Fruit fly (Drosophila melanogaster) whole organism, embryonic: ENCODE data around the gene smg.

Experiments used
- Atf3 ChIP-seq: fragments of 200-800 bp; sonication (Bioruptor generic); optimal IDR thresholded peaks from 3 replicates; lab custom pipeline; 2016; ENCODE audit warnings: missing biosample characterization, missing genetic modification characterization
- C15 ChIP-seq: fragments of 200-800 bp; sonication (Bioruptor generic); IDR thresholded peaks from 3 replicates; pipeline ENCODE4 v1.3.6; 2022; ENCODE audit warnings: missing biosample characterization, missing genetic modification characterization
- CG10267 ChIP-seq: fragments of 200-800 bp; sonication (Bioruptor generic); optimal IDR thresholded peaks from 2 replicates; lab custom pipeline; 2018; ENCODE audit warnings: missing biosample characterization, mild to moderate bottlenecking, missing genetic modification characterization, moderate library complexity
- CG10462 ChIP-seq: fragments of 200-800 bp; sonication (Bioruptor generic); optimal IDR thresholded peaks from 2 replicates; lab custom pipeline; 2016; ENCODE audit warnings: missing biosample characterization, missing genetic modification characterization
- CG11456 ChIP-seq: fragments of 200-800 bp; sonication (Bioruptor generic); IDR thresholded peaks from 3 replicates; pipeline ENCODE4 v1.3.6; 2022; ENCODE audit warnings: missing biosample characterization, missing genetic modification characterization
- CG11723 ChIP-seq: fragments of 200-800 bp; sonication (Bioruptor generic); optimal IDR thresholded peaks from 2 replicates; lab custom pipeline; 2017; ENCODE audit warnings: missing biosample characterization, mild to moderate bottlenecking, missing genetic modification characterization
- CG1233 ChIP-seq: fragments of 200-800 bp; sonication (Bioruptor generic); optimal IDR thresholded peaks from 4 replicates; lab custom pipeline; 2018; ENCODE audit warnings: missing biosample characterization, mild to moderate bottlenecking, missing genetic modification characterization
- CG12942 ChIP-seq: fragments of 200-800 bp; sonication (Bioruptor generic); optimal IDR thresholded peaks from 3 replicates; lab custom pipeline; 2016; ENCODE audit warnings: missing biosample characterization, missing genetic modification characterization
- CG14014 ChIP-seq: fragments of 200-800 bp; sonication (Bioruptor generic); IDR thresholded peaks from 2 replicates; pipeline ENCODE4 v1.3.6; 2022; ENCODE audit warnings: missing biosample characterization, missing genetic modification characterization
- CG16779 ChIP-seq: fragments of 200-800 bp; sonication (Bioruptor generic); IDR thresholded peaks from 2 replicates; pipeline ENCODE4 v1.3.6; 2022; ENCODE audit warnings: missing biosample characterization, missing genetic modification characterization
- CG17385 ChIP-seq: fragments of 200-800 bp; sonication (Bioruptor generic); optimal IDR thresholded peaks from 3 replicates; lab custom pipeline; 2018; ENCODE audit warnings: missing biosample characterization, mild to moderate bottlenecking, missing genetic modification characterization
- CG2120 ChIP-seq: fragments of 200-800 bp; sonication (Bioruptor generic); optimal IDR thresholded peaks from 3 replicates; lab custom pipeline; 2016; ENCODE audit warnings: missing biosample characterization, missing genetic modification characterization
- CG2202 ChIP-seq: fragments of 200-800 bp; sonication (Bioruptor generic); optimal IDR thresholded peaks from 2 replicates; lab custom pipeline; 2018; ENCODE audit warnings: missing biosample characterization, mild to moderate bottlenecking, missing genetic modification characterization
- CG2875 ChIP-seq: fragments of 200-800 bp; sonication (Bioruptor generic); optimal IDR thresholded peaks from 2 replicates; lab custom pipeline; 2017; ENCODE audit warnings: missing biosample characterization, mild to moderate bottlenecking, missing genetic modification characterization, missing genetic modification reagents
- CG3407 ChIP-seq: fragments of 200-800 bp; sonication (Bioruptor generic); optimal IDR thresholded peaks from 2 replicates; lab custom pipeline; 2018; ENCODE audit warnings: missing biosample characterization, mild to moderate bottlenecking, missing genetic modification characterization
- CG3847 ChIP-seq: fragments of 200-800 bp; sonication (Bioruptor generic); IDR thresholded peaks from 2 replicates; pipeline ENCODE4 v1.3.6; 2022; ENCODE audit warnings: missing biosample characterization, missing genetic modification characterization
- CG6272 ChIP-seq: fragments of 200-800 bp; sonication (Bioruptor generic); IDR thresholded peaks from 2 replicates; pipeline ENCODE4 v1.3.6; 2022; ENCODE audit warnings: missing biosample characterization, missing genetic modification characterization
- CG8281 ChIP-seq: fragments of 200-800 bp; sonication (Bioruptor generic); optimal IDR thresholded peaks from 2 replicates; lab custom pipeline; 2018; ENCODE audit warnings: missing biosample characterization, mild to moderate bottlenecking, missing genetic modification characterization, moderate library complexity
- CG8290 ChIP-seq, 3 experiments: fragments of 200-800 bp; sonication (Bioruptor generic); optimal IDR thresholded peaks; 2 replicates each; lab custom pipeline; 2016 to 2019; ENCODE audit warnings: missing biosample characterization in 3 of 3, missing genetic modification characterization in 3 of 3, mild to moderate bottlenecking in 2 of 3, moderate library complexity in 1 of 3
- CG8359 ChIP-seq: fragments of 200-800 bp; sonication (Bioruptor generic); optimal IDR thresholded peaks from 2 replicates; lab custom pipeline; 2017; ENCODE audit warnings: missing biosample characterization, mild to moderate bottlenecking, missing genetic modification characterization, borderline replicate concordance
- CG8765 ChIP-seq: fragments of 200-800 bp; sonication (Bioruptor generic); IDR thresholded peaks from 2 replicates; pipeline ENCODE4 v1.3.6; 2022; ENCODE audit warnings: missing biosample characterization, missing genetic modification characterization
- CG8944 ChIP-seq: fragments of 200-800 bp; sonication (Bioruptor generic); optimal IDR thresholded peaks from 3 replicates; lab custom pipeline; 2016; ENCODE audit warnings: missing biosample characterization, missing genetic modification characterization
- CG9727 ChIP-seq: fragments of 200-800 bp; sonication (Bioruptor generic); optimal IDR thresholded peaks from 3 replicates; lab custom pipeline; 2017; ENCODE audit warnings: missing biosample characterization, mild to moderate bottlenecking, missing genetic modification characterization
- CG9797 ChIP-seq: fragments of 200-800 bp; sonication (Bioruptor generic); optimal IDR thresholded peaks from 3 replicates; lab custom pipeline; 2018; ENCODE audit warnings: missing biosample characterization, mild to moderate bottlenecking, missing genetic modification characterization
- Dad ChIP-seq: fragments of 200-800 bp; sonication (Bioruptor generic); optimal IDR thresholded peaks from 3 replicates; lab custom pipeline; 2016; ENCODE audit warnings: missing biosample characterization, missing genetic modification characterization
- Dbx ChIP-seq: fragments of 200-800 bp; sonication (Bioruptor generic); IDR thresholded peaks from 3 replicates; pipeline ENCODE4 v1.3.6; 2022; ENCODE audit warnings: missing biosample characterization, missing genetic modification characterization
- Doc3 ChIP-seq: fragments of 200-800 bp; sonication (Bioruptor generic); IDR thresholded peaks from 3 replicates; pipeline ENCODE4 v1.3.6; 2022; ENCODE audit warnings: missing biosample characterization, missing genetic modification characterization; ENCODE audit not compliant: partially characterized antibody
- GATAe ChIP-seq: fragments of 200-800 bp; sonication (Bioruptor generic); conservative IDR thresholded peaks from 2 replicates; pipeline ENCODE4 v1.3.6; 2022; ENCODE audit warnings: missing biosample characterization, missing genetic modification characterization
- Gug ChIP-seq: fragments of 200-800 bp; sonication (Bioruptor generic); IDR thresholded peaks from 4 replicates; pipeline ENCODE4 v1.3.6; 2022; ENCODE audit warnings: missing biosample characterization, missing genetic modification characterization
- HmgD ChIP-seq: fragments of 200-800 bp; sonication (Bioruptor generic); optimal IDR thresholded peaks from 3 replicates; lab custom pipeline; 2016; ENCODE audit warnings: missing biosample characterization, missing genetic modification characterization
- NfI ChIP-seq: fragments of 200-800 bp; sonication (Bioruptor generic); optimal IDR thresholded peaks from 3 replicates; lab custom pipeline; 2018; ENCODE audit warnings: missing biosample characterization, mild to moderate bottlenecking, missing genetic modification characterization, moderate library complexity
- Optix ChIP-seq: fragments of 200-800 bp; sonication (Bioruptor generic); IDR thresholded peaks from 3 replicates; pipeline ENCODE4 v1.3.6; 2022; ENCODE audit warnings: missing biosample characterization, missing genetic modification characterization
- Sox100B ChIP-seq: fragments of 200-800 bp; sonication (Bioruptor generic); optimal IDR thresholded peaks from 3 replicates; lab custom pipeline; 2018; ENCODE audit warnings: missing biosample characterization, mild to moderate bottlenecking, missing genetic modification characterization
- Trl ChIP-seq, 3 experiments: fragments of >200 bp in 2 of 3; fragments of 200-800 bp in 1 of 3; sonication (Bioruptor generic) in 1 of 3; optimal IDR thresholded peaks; 2 replicates in 1 of 3; 3 replicates in 2 of 3; lab custom pipeline; 2016 to 2017; ENCODE audit warnings: missing biosample characterization in 1 of 3, missing genetic modification characterization in 1 of 3
- br ChIP-seq: fragments of >200 bp; optimal IDR thresholded peaks from 2 replicates; lab custom pipeline; 2017
- da ChIP-seq: fragments of 200-800 bp; sonication (Bioruptor generic); optimal IDR thresholded peaks from 2 replicates; lab custom pipeline; 2016; ENCODE audit warnings: missing biosample characterization, missing genetic modification characterization
- ems ChIP-seq: fragments of 200-800 bp; sonication (Bioruptor generic); optimal IDR thresholded peaks from 3 replicates; lab custom pipeline; 2016; ENCODE audit warnings: missing biosample characterization, missing genetic modification characterization
- gcm ChIP-seq: fragments of 200-800 bp; sonication (Bioruptor generic); optimal IDR thresholded peaks from 2 replicates; lab custom pipeline; 2019; ENCODE audit warnings: missing biosample characterization, mild to moderate bottlenecking, missing genetic modification characterization, moderate library complexity
- gcm2 ChIP-seq: fragments of 200-800 bp; sonication (Bioruptor generic); optimal IDR thresholded peaks from 2 replicates; lab custom pipeline; 2016; ENCODE audit warnings: missing biosample characterization, missing genetic modification characterization
- her ChIP-seq: fragments of 200-800 bp; sonication (Bioruptor generic); optimal IDR thresholded peaks from 2 replicates; lab custom pipeline; 2016; ENCODE audit warnings: missing biosample characterization, missing genetic modification characterization
- jigr1 ChIP-seq: fragments of 200-800 bp; sonication (Bioruptor generic); IDR thresholded peaks from 3 replicates; pipeline ENCODE4 v1.3.6; 2022; ENCODE audit warnings: missing biosample characterization, missing genetic modification characterization
- kni ChIP-seq: fragments of 200-800 bp; sonication (Bioruptor generic); optimal IDR thresholded peaks from 3 replicates; lab custom pipeline; 2017; ENCODE audit warnings: mild to moderate bottlenecking, missing biosample characterization, missing genetic modification reagents, missing genetic modification characterization
- lola ChIP-seq, 3 experiments: fragments of >200 bp in 2 of 3; fragments of 200-800 bp in 1 of 3; sonication (Bioruptor generic) in 1 of 3; optimal IDR thresholded peaks; 2 replicates each; lab custom pipeline; 2017 to 2019; ENCODE audit warnings: missing biosample characterization in 3 of 3, missing genetic modification characterization in 3 of 3, mild to moderate bottlenecking in 1 of 3, moderate library complexity in 1 of 3
- pb ChIP-seq: fragments of 200-800 bp; sonication (Bioruptor generic); optimal IDR thresholded peaks from 3 replicates; lab custom pipeline; 2016; ENCODE audit warnings: missing biosample characterization, missing genetic modification characterization
- pfk ChIP-seq: fragments of 200-800 bp; sonication (Bioruptor generic); optimal IDR thresholded peaks from 2 replicates; lab custom pipeline; 2018; ENCODE audit warnings: missing biosample characterization, mild to moderate bottlenecking, missing genetic modification characterization, moderate library complexity
- slbo ChIP-seq: fragments of 200-800 bp; sonication (Bioruptor generic); IDR thresholded peaks from 2 replicates; pipeline ENCODE4 v1.3.6; 2022; ENCODE audit warnings: missing biosample characterization, missing genetic modification characterization
- sob ChIP-seq: fragments of 200-800 bp; sonication (Bioruptor generic); IDR thresholded peaks from 2 replicates; pipeline ENCODE4 v1.3.6; 2022; ENCODE audit warnings: missing biosample characterization, missing genetic modification characterization
- sug ChIP-seq: fragments of 200-800 bp; optimal IDR thresholded peaks from 2 replicates; lab custom pipeline; 2019; ENCODE audit warnings: missing biosample characterization, mild to moderate bottlenecking, missing genetic modification characterization, moderate library complexity
- vnd ChIP-seq: fragments of 200-800 bp; sonication (Bioruptor generic); IDR thresholded peaks from 3 replicates; pipeline ENCODE4 v1.3.6; 2022; ENCODE audit warnings: missing biosample characterization, missing genetic modification characterization; ENCODE audit not compliant: partially characterized antibody

smg gene

dm6 chr3L:9033999-9034626, 36.3 kb upstream of the smg start (continued):
- TF ChIP-seq slbo = peak; percentile 37; the same call in 1 of the 2 replicates
- peak; percentile 64; the same call in 1 of the 2 replicates for TF ChIP-seq CG8765
- TF ChIP-seq CG10267 (tag; lab: Kevin White, UChicago) = peak; percentile 76
- peak; percentile 33; the same call in 2 of the 4 replicates for TF ChIP-seq Gug
- TF ChIP-seq CG1233 = peak; percentile 35
- peak; percentile 29 for TF ChIP-seq CG2202 (tag; lab: Kevin White, UChicago)
- TF ChIP-seq CG11723 (GFP tag; lab: Kevin White, UChicago) = no peak
- TF ChIP-seq gcm = no peak
- TF ChIP-seq CG14014 = no peak; the same call in 1 of the 2 replicates
- no peak for TF ChIP-seq Dbx (GFP tag; lab: Robert Waterston, UW)
- no peak for TF ChIP-seq CG16779
- TF ChIP-seq Doc3 (GFP tag; lab: Robert Waterston, UW) = no peak
- no peak for TF ChIP-seq NfI
- TF ChIP-seq CG6272 = peak; percentile 35; the same call in 1 of the 2 replicates
- no peak; the same call in 1 of the 2 replicates for TF ChIP-seq sob (GFP tag; lab: Robert Waterston, UW)
- no peak for TF ChIP-seq her (GFP tag; lab: Kevin White, UChicago)
- TF ChIP-seq CG8281 (tag; lab: Kevin White, UChicago) = no peak
- TF ChIP-seq CG10462 = no peak
- no peak for TF ChIP-seq CG3407 (GFP tag; lab: Kevin White, UChicago)
- TF ChIP-seq CG8944 (GFP tag; lab: Kevin White, UChicago) = peak; percentile 22
- no peak for TF ChIP-seq CG11456 (GFP tag; lab: Robert Waterston, UW)
- TF ChIP-seq br (lab: Kevin White, UChicago) = no peak
- TF ChIP-seq da (GFP tag; lab: Kevin White, UChicago) = no peak
- no peak for TF ChIP-seq CG12942
- TF ChIP-seq Sox100B (GFP tag; lab: Kevin White, UChicago) = peak; percentile 74
- TF ChIP-seq kni = peak; percentile 44
- TF ChIP-seq jigr1 (GFP tag; lab: Robert Waterston, UW) = peak; percentile 43; the same call in 1 of the 3 replicates
- TF ChIP-seq CG9797 = no peak
- TF ChIP-seq CG17385 = peak; percentile 17
- peak; percentile 42 for TF ChIP-seq CG3847 (GFP tag; lab: Robert Waterston, UW)
- peak; percentile 30 for TF ChIP-seq Dad (GFP tag; lab: Kevin White, UChicago)
- no peak for TF ChIP-seq Trl (optimal IDR thresholded peaks at IDR 0.05; lab: Kevin White, UChicago)
- TF ChIP-seq Trl (GFP tag; optimal IDR thresholded peaks at IDR 0.05; lab: Kevin White, UChicago) = no peak
- TF ChIP-seq ems (GFP tag; lab: Kevin White, UChicago) = no peak
- no peak for TF ChIP-seq pb
- TF ChIP-seq vnd = no peak
- no peak for TF ChIP-seq C15 (GFP tag; lab: Robert Waterston, UW)
- peak; percentile 80 for TF ChIP-seq CG9727
- TF ChIP-seq CG8290 (GFP tag; optimal IDR thresholded peaks at IDR 0.05; lab: Kevin White, UChicago) = no peak
- TF ChIP-seq CG8290 (tag; optimal IDR thresholded peaks at IDR 0.05; lab: Kevin White, UChicago) = no peak
- no peak for TF ChIP-seq Optix
- no peak for TF ChIP-seq pfk (GFP tag; lab: Kevin White, UChicago)
- TF ChIP-seq sug (tag; lab: Kevin White, UChicago) = no peak
- TF ChIP-seq gcm2 = no peak
- TF ChIP-seq GATAe = no peak
- TF ChIP-seq Atf3 = peak; percentile 28
- no peak for TF ChIP-seq CG2875 (GFP tag; lab: Kevin White, UChicago)
- TF ChIP-seq HmgD (GFP tag; lab: Kevin White, UChicago) = no peak
- peak; percentile 72 for TF ChIP-seq CG8359 (GFP tag; lab: Kevin White, UChicago)
- no peak for TF ChIP-seq CG2120 (GFP tag; lab: Kevin White, UChicago)
- peak in 1 of 3 experiments; percentile 72 for TF ChIP-seq lola (GFP tag; optimal IDR thresholded peaks at IDR 0.05; lab: Kevin White, UChicago)
